Worm (Caenorhabditis elegans) whole organism, early embryonic: Measurements from ENCODE around the gene Y43F8B.3.

Experiments used
- B0310.2 ChIP-seq: sonication (generic microtip); optimal IDR thresholded peaks from 2 replicates; lab custom pipeline; 2016; ENCODE audit warnings: mild to moderate bottlenecking, missing genetic modification characterization, missing compliant biosample characterization
- F13C5.2 ChIP-seq: sonication (generic microtip); optimal IDR thresholded peaks from 2 replicates; lab custom pipeline; 2017; ENCODE audit warnings: mild to moderate bottlenecking, missing genetic modification characterization, inconsistent platforms, missing compliant biosample characterization
- aly-1 ChIP-seq: sonication (generic microtip); optimal IDR thresholded peaks from 2 replicates; lab custom pipeline; 2016; ENCODE audit warnings: missing genetic modification characterization, missing compliant biosample characterization
- ama-1 ChIP-seq: fragments of 150-350 bp; optimal IDR thresholded peaks from 2 replicates; lab custom pipeline; 2014
- ceh-13 ChIP-seq: fragments of 200-800 bp; sonication (Bioruptor generic); optimal IDR thresholded peaks from 2 replicates; lab custom pipeline; 2018; ENCODE audit warnings: mild to moderate bottlenecking, missing genetic modification characterization, missing compliant biosample characterization
- ceh-36 ChIP-seq: sonication (generic microtip); optimal IDR thresholded peaks from 2 replicates; lab custom pipeline; 2016; ENCODE audit warnings: missing genetic modification characterization, inconsistent platforms, missing compliant biosample characterization
- ets-7 ChIP-seq: sonication (generic microtip); optimal IDR thresholded peaks from 2 replicates; lab custom pipeline; 2016; ENCODE audit warnings: missing genotype, missing genetic modification characterization, missing compliant biosample characterization
- flt-1 ChIP-seq: fragments of 200-800 bp; sonication (Bioruptor generic); IDR thresholded peaks from 2 replicates; pipeline ENCODE4 v1.3.6; 2022; ENCODE audit warnings: missing genetic modification characterization, missing compliant biosample characterization
- hmbx-1 ChIP-seq: sonication (generic microtip); optimal IDR thresholded peaks from 2 replicates; lab custom pipeline; 2016; ENCODE audit warnings: mild to moderate bottlenecking, missing genetic modification characterization, missing compliant biosample characterization
- hmg-4 ChIP-seq: fragments of 200-800 bp; sonication (Bioruptor generic); optimal IDR thresholded peaks from 2 replicates; lab custom pipeline; 2018; ENCODE audit warnings: mild to moderate bottlenecking, missing genetic modification characterization, missing compliant biosample characterization
- hnd-1 ChIP-seq: sonication (generic microtip); optimal IDR thresholded peaks from 2 replicates; lab custom pipeline; 2016; ENCODE audit warnings: missing genetic modification characterization, missing compliant biosample characterization
- pes-1 ChIP-seq: fragments of 200-800 bp; sonication (Bioruptor generic); IDR thresholded peaks from 2 replicates; pipeline ENCODE4 v1.3.6; 2022; ENCODE audit warnings: missing genetic modification reagents, missing genetic modification characterization, missing compliant biosample characterization
- scrt-1 ChIP-seq: fragments of 200-800 bp; sonication (Bioruptor generic); IDR thresholded peaks from 2 replicates; pipeline ENCODE4 v1.3.6; 2022; ENCODE audit warnings: missing genetic modification characterization, missing compliant biosample characterization
- sea-1 ChIP-seq: fragments of 200-800 bp; sonication (Bioruptor generic); conservative IDR thresholded peaks from 2 replicates; pipeline ENCODE4 v1.3.6; 2022; ENCODE audit warnings: missing genetic modification characterization, missing compliant biosample characterization
- tbx-11 ChIP-seq: fragments of 200-800 bp; sonication (Bioruptor generic); IDR thresholded peaks from 2 replicates; pipeline ENCODE4 v1.3.6; 2022; ENCODE audit warnings: missing genetic modification characterization, missing compliant biosample characterization
- tbx-37 ChIP-seq: fragments of 200-800 bp; sonication (Bioruptor generic); conservative IDR thresholded peaks from 2 replicates; pipeline ENCODE4 v1.3.6; 2022; ENCODE audit warnings: missing genetic modification reagents, missing genetic modification characterization, missing compliant biosample characterization
- tra-4 ChIP-seq: sonication (generic microtip); optimal IDR thresholded peaks from 2 replicates; lab custom pipeline; 2017; ENCODE audit warnings: missing genetic modification characterization, missing compliant biosample characterization

The Y43F8B.3 gene

DNA sequence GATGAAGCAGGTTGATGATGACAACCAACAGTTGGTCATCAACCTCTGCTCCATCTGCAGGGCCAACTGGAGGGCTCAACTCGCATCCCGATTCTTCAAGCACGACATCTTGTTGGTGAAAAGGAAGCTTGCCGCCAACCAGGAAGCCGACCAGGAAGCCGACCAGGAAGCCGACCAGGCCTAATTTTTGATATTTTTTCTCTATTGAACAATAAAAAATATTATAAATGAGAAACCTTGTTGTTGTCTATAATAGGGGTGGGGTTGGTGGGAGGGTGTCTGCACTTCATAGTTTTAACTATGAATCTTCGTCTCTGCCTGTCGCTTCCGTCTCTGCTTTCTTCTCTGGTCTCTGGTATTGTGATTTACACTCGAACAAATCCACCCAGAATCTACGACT is 17.2 kb upstream of the Y43F8B.3 start, which contains the start of gene Y43F8B.18:
TSS of gene Y43F8B.18 (plus strand) at position 301 of the 400 bp plus-strand sequence.
- no peak for TF ChIP-seq flt-1
- no peak for TF ChIP-seq tra-4 (tag; lab: Kevin White, UChicago)
- TF ChIP-seq ceh-36 (tag; lab: Kevin White, UChicago), result no peak
- no peak for TF ChIP-seq hmbx-1 (tag; lab: Kevin White, UChicago)
- TF ChIP-seq tbx-37 (GFP tag; lab: Robert Waterston, UW), result no peak
- TF ChIP-seq hnd-1 (tag; lab: Kevin White, UChicago), result no peak
- TF ChIP-seq hmg-4, result no peak
- TF ChIP-seq ceh-13 (GFP tag; lab: Kevin White, UChicago), result no peak
- TF ChIP-seq scrt-1 (GFP tag; lab: Robert Waterston, UW), result no peak
- no peak for TF ChIP-seq aly-1 (tag; lab: Kevin White, UChicago)
- TF ChIP-seq tbx-11 (GFP tag; lab: Robert Waterston, UW), result no peak
- TF ChIP-seq sea-1 (GFP tag; lab: Robert Waterston, UW), result no peak
- no peak for TF ChIP-seq ama-1
- no peak for TF ChIP-seq F13C5.2 (tag; lab: Kevin White, UChicago)

DNA sequence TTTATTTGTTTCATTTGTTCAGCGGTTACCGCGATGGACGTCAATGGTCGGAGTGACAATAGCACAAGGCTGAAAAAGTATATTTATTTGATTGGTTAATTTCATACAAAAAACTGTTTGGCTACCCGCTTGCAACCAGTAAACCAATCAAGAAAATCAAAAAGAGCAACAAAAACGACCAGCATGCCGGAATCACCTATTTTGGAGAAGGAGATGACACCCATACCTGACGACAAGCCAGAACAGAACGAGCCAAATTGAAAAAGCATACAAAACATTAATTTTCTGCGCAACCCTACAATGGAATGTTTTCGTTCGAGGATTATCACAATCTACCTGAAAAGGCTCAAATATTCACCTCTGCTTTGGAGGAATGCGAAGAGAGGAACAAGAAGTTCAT is 12.4 kb upstream of the Y43F8B.3 start, which contains the start of gene Y43F8B.7:
TSS of gene Y43F8B.7 (plus strand) at position 301 of the 400 bp plus-strand sequence.
- no peak for TF ChIP-seq B0310.2
- no peak for TF ChIP-seq flt-1
- no peak for TF ChIP-seq aly-1 (tag; lab: Kevin White, UChicago)
- TF ChIP-seq scrt-1 (GFP tag; lab: Robert Waterston, UW), result no peak

DNA sequence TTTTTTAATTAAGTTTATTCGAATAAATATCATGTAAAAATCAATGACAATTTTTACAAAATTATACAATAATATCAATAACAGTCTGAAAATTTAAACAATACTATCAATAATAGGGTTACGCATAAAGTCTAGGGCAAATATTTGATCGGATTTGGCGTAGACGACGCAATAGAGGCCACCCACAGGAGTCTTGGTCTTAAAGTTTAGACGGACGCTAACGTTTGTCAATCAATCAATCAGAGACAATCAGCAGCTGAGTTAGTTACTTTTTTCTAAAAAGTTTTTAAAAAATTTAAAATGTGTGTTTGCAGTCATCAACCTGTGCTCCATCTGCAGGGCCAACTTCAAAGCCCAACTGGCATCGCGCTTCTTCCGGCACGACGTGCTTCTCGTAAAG is 11.6 kb upstream of the Y43F8B.3 start, which contains the start of gene Y43F8B.29:
TSS of gene Y43F8B.29 (plus strand) at position 301 of the 400 bp plus-strand sequence.
- TF ChIP-seq B0310.2 (no peak), F13C5.2 (tag; lab: Kevin White, UChicago) (no peak), hmg-4 (no peak), ceh-13 (GFP tag; lab: Kevin White, UChicago) (no peak), flt-1 (no peak), ets-7 (tag; lab: Kevin White, UChicago) (no peak), pes-1 (GFP tag; lab: Robert Waterston, UW) (no peak), tbx-37 (GFP tag; lab: Robert Waterston, UW) (no peak), hmbx-1 (tag; lab: Kevin White, UChicago) (no peak), ceh-36 (tag; lab: Kevin White, UChicago) (no peak), tbx-11 (GFP tag; lab: Robert Waterston, UW) (no peak), ama-1 (no peak), hnd-1 (tag; lab: Kevin White, UChicago) (no peak), tra-4 (tag; lab: Kevin White, UChicago) (no peak), aly-1 (tag; lab: Kevin White, UChicago) (no peak), scrt-1 (GFP tag; lab: Robert Waterston, UW) (no peak), sea-1 (GFP tag; lab: Robert Waterston, UW) (no peak)

DNA sequence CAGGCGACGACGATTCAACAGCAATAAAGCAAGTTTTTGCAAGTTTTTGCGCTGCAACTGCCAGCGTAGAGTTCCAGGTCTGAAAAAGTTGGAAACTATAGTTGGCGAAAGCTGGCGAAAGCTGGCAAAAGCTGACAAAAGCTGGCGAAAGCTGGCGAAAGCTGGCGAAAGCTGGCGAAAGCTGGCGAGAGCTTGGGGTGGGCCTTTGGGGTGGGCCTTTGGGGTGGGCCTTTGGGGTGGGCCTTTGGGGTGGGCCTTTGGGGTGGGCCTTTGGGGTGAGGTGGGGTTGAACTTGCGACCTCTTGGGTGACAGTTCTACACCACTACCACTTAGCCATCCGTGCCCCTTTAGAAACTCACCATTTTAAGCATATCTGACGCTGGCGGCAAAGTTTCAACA is 7.8 kb upstream of the Y43F8B.3 start:
- TF ChIP-seq F13C5.2 (tag; lab: Kevin White, UChicago) (no peak), ceh-13 (GFP tag; lab: Kevin White, UChicago) (no peak), tbx-37 (GFP tag; lab: Robert Waterston, UW) (no peak), sea-1 (GFP tag; lab: Robert Waterston, UW) (no peak)

DNA sequence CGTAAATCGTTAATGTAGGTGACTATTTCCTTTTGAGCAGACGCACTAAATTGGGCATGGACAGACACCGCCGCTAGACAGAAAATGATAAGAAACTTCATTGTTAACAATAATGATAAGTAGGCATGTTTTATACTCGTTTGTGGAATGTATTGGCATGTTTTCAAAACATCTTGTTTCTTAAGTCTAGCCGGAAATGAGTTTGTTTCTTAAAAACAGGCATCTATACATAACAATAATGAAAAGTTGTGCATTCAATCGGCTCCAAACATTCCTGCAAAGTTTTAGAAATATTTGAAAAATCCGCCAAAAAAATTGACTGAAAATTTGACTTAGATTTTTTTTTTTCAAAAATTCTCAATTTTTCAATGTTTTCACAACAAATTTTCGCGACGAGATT is 7.3 kb upstream of the Y43F8B.3 start, which contains the start of gene scl-21:
TSS of gene scl-21 (minus strand) at position 101 of the 400 bp plus-strand sequence.
- no peak for TF ChIP-seq ceh-13 (GFP tag; lab: Kevin White, UChicago)
- no peak for TF ChIP-seq hmg-4
- TF ChIP-seq F13C5.2 (tag; lab: Kevin White, UChicago), result no peak
- TF ChIP-seq ets-7 (tag; lab: Kevin White, UChicago), result no peak
- no peak for TF ChIP-seq tra-4 (tag; lab: Kevin White, UChicago)
- no peak for TF ChIP-seq B0310.2
- TF ChIP-seq flt-1, result no peak
- TF ChIP-seq ceh-36 (tag; lab: Kevin White, UChicago), result no peak
- no peak for TF ChIP-seq aly-1 (tag; lab: Kevin White, UChicago)
- no peak for TF ChIP-seq sea-1 (GFP tag; lab: Robert Waterston, UW)
- TF ChIP-seq hnd-1 (tag; lab: Kevin White, UChicago), result no peak
- TF ChIP-seq hmbx-1 (tag; lab: Kevin White, UChicago), result no peak
- TF ChIP-seq tbx-37 (GFP tag; lab: Robert Waterston, UW), result no peak
- TF ChIP-seq pes-1 (GFP tag; lab: Robert Waterston, UW), result no peak
- TF ChIP-seq scrt-1 (GFP tag; lab: Robert Waterston, UW), result no peak
- no peak for TF ChIP-seq ama-1
- TF ChIP-seq tbx-11 (GFP tag; lab: Robert Waterston, UW), result no peak

DNA sequence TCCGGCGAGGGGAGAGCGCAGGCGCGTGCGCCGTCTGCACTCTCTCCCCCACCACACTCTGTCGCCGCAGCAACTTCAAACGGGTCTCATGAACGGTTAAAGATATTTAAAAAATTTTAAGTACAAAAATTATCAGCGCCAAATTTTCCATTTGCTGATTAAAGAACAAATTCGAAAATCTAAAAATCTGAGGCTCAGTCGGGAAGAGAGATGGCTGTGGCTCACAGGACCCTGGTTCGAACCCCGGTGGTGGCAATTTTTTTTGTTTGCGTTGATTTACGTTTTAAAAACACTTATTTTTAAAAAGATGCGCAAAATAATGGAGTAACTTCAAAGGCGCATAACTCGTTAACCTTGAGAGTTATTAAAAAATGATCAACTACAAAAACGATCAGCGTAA is 5.8 kb upstream of the Y43F8B.3 start:
- TF ChIP-seq aly-1 (tag; lab: Kevin White, UChicago) (no peak), scrt-1 (GFP tag; lab: Robert Waterston, UW) (no peak), F13C5.2 (tag; lab: Kevin White, UChicago) (no peak), ceh-36 (tag; lab: Kevin White, UChicago) (no peak), ceh-13 (GFP tag; lab: Kevin White, UChicago) (no peak), flt-1 (no peak), hmg-4 (no peak), pes-1 (GFP tag; lab: Robert Waterston, UW) (no peak), sea-1 (GFP tag; lab: Robert Waterston, UW) (no peak), ama-1 (no peak), hnd-1 (tag; lab: Kevin White, UChicago) (no peak), B0310.2 (no peak), tra-4 (tag; lab: Kevin White, UChicago) (no peak), tbx-37 (GFP tag; lab: Robert Waterston, UW) (no peak), ets-7 (tag; lab: Kevin White, UChicago) (no peak), tbx-11 (GFP tag; lab: Robert Waterston, UW) (no peak)

DNA sequence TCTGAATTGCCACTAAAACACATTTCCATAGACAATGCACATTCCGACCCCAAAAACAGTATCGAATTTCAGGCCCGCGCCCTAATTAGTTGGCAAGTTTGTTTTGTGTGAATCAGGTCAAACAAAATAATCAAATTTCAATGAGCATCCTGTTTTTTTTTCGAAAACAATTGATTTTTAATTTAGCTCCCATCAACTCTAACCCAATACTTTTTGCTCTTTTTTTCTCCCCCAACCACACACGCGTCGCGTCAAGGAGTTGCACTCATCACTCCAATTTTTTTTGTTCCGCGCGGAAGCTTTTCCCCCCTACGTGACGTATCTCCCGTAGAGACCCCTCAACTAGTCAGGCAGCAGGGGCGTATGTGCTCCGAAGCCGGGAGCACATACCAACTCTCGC is 1.5 kb upstream of the Y43F8B.3 start:
- TF ChIP-seq ama-1 (no peak), F13C5.2 (tag; lab: Kevin White, UChicago) (no peak), hmg-4 (no peak), ceh-13 (GFP tag; lab: Kevin White, UChicago) (no peak), tbx-11 (GFP tag; lab: Robert Waterston, UW) (no peak), tbx-37 (GFP tag; lab: Robert Waterston, UW) (no peak), hnd-1 (tag; lab: Kevin White, UChicago) (no peak), sea-1 (GFP tag; lab: Robert Waterston, UW) (no peak), B0310.2 (no peak), ets-7 (tag; lab: Kevin White, UChicago) (no peak)
